Worm (Caenorhabditis elegans): ENCODE data around the gene C18A3.11.

ce11 chrII:5736599-5736998 is 5.8 kb downstream of the C18A3.11 start:
- TF ChIP-seq unc-39 (tag; optimal IDR thresholded peaks at IDR 0.05) (no peak), ztf-11 (tag; optimal IDR thresholded peaks at IDR 0.05) (no peak)

All from whole organism, L3 larva.